Fruit fly (Drosophila melanogaster): ENCODE results near the gene CG42752.

The CG42752 gene

dm6 chr2L:18702721-18703488, 37.0 kb downstream of the CG42752 start, which contains the start of the genes CG10376 and CG10343 (continued):
- TF ChIP-seq vfl (GFP tag; optimal IDR thresholded peaks at IDR 0.05) (peak; percentile 70), pnt (GFP tag; optimal IDR thresholded peaks at IDR 0.05) (peak; percentile 60), CG7839 (tag; optimal IDR thresholded peaks at IDR 0.05) (peak; percentile 95), CG13775 (GFP tag; optimal IDR thresholded peaks at IDR 0.05) (peak; percentile 91), tup (GFP tag; optimal IDR thresholded peaks at IDR 0.05) (peak; percentile 25), Camta (GFP tag; optimal IDR thresholded peaks at IDR 0.05) (peak; percentile 30), CG4404 (GFP tag; IDR thresholded peaks at IDR 0.05) (peak; percentile 90), Ptx1 (GFP tag; IDR thresholded peaks at IDR 0.05) (peak; percentile 93), Hr39 (optimal IDR thresholded peaks at IDR 0.05) (no peak), bcd (GFP tag; optimal IDR thresholded peaks at IDR 0.05) (peak; percentile 89), jigr1 (GFP tag; IDR thresholded peaks at IDR 0.05) (peak; percentile 72; the same call in 2 of the 3 replicates), CG4617 (GFP tag; optimal IDR thresholded peaks at IDR 0.05; ENCODE audit: borderline replicate concordance) (peak; percentile 65), CG13287 (GFP tag; IDR thresholded peaks at IDR 0.05; ENCODE audit: partially characterized antibody) (no peak; the same call in 1 of the 2 replicates), CG2129 (GFP tag; IDR thresholded peaks at IDR 0.05; ENCODE audit: partially characterized antibody) (no peak), esg (GFP tag; conservative IDR thresholded peaks at IDR 0.05) (peak; percentile 85), CG2889 (GFP tag; IDR thresholded peaks at IDR 0.05) (peak; percentile 73; the same call in 2 of the 3 replicates), Dek (tag; optimal IDR thresholded peaks at IDR 0.05) (peak; percentile 92), CG17829 (tag; optimal IDR thresholded peaks at IDR 0.05) (peak; percentile 95), oc (tag; optimal IDR thresholded peaks at IDR 0.05) (no peak), caup (GFP tag; optimal IDR thresholded peaks at IDR 0.05; ENCODE audit: severe bottlenecking) (peak; percentile 83), CG17912 (GFP tag; optimal IDR thresholded peaks at IDR 0.05) (peak; percentile 64), CG10321 (GFP tag; IDR thresholded peaks at IDR 0.05) (no peak), Mrtf (GFP tag; IDR thresholded peaks at IDR 0.05) (peak; percentile 81), pfk (GFP tag; optimal IDR thresholded peaks at IDR 0.05) (peak; percentile 27), nerfin-1 (tag; optimal IDR thresholded peaks at IDR 0.05) (peak; percentile 99), her (GFP tag; optimal IDR thresholded peaks at IDR 0.05) (no peak), CG7963 (GFP tag; IDR thresholded peaks at IDR 0.05; ENCODE audit: partially characterized antibody) (peak; percentile 67), CG17359 (tag; optimal IDR thresholded peaks at IDR 0.05) (peak; percentile 83), gsb-n (tag; optimal IDR thresholded peaks at IDR 0.05) (peak; percentile 90), mirr (GFP tag; optimal IDR thresholded peaks at IDR 0.05) (peak; percentile 28), HLH4C (GFP tag; IDR thresholded peaks at IDR 0.05; ENCODE audit: partially characterized antibody) (peak; percentile 67; the same call in 2 of the 3 replicates), CG18599 (GFP tag; optimal IDR thresholded peaks at IDR 0.05) (peak; percentile 88), CG16815 (GFP tag; optimal IDR thresholded peaks at IDR 0.05) (peak; percentile 91), CG17385 (GFP tag; optimal IDR thresholded peaks at IDR 0.05) (peak; percentile 79), CG14050 (GFP tag; IDR thresholded peaks at IDR 0.05) (peak; percentile 66), hkb (optimal IDR thresholded peaks at IDR 0.05) (peak; percentile 22), hkb (GFP tag; IDR thresholded peaks at IDR 0.05) (peak; percentile 71), CG3995 (GFP tag; optimal IDR thresholded peaks at IDR 0.05) (peak; percentile 16), Dip2 (GFP tag; IDR thresholded peaks at IDR 0.05) (0 out of 2 replicates have a peak, but pooled peaks have one; percentile 28), CG18764 (GFP tag; optimal IDR thresholded peaks at IDR 0.05) (peak; percentile 76), CG6791 (GFP tag; IDR thresholded peaks at IDR 0.05; ENCODE audit: partially characterized antibody) (peak; percentile 78), BtbVII (GFP tag; optimal IDR thresholded peaks at IDR 0.05) (peak; percentile 68), CG5245 (GFP tag; optimal IDR thresholded peaks at IDR 0.05) (peak; percentile 47), NfI (GFP tag; optimal IDR thresholded peaks at IDR 0.05) (peak; percentile 86), HmgD (GFP tag; optimal IDR thresholded peaks at IDR 0.05) (no peak), CG6683 (GFP tag; optimal IDR thresholded peaks at IDR 0.05) (peak; percentile 68), CG15073 (GFP tag; optimal IDR thresholded peaks at IDR 0.05) (peak; percentile 53), CG33213 (GFP tag; optimal IDR thresholded peaks at IDR 0.05) (peak; percentile 5)

All from whole organism, embryonic.